Fruit fly (Drosophila melanogaster) whole organism, adult: Measurements from ENCODE around the gene CG15625.

ENCODE experiments used
- CG12768 ChIP-seq: fragments of 200-800 bp; sonication (Bioruptor generic); optimal IDR thresholded peaks from 2 replicates; lab custom pipeline; 2017; ENCODE audit warnings: missing biosample characterization, missing genetic modification characterization, mild to moderate bottlenecking, moderate library complexity, missing genetic modification reagents
- Hr96 ChIP-seq: fragments of 200-800 bp; sonication (Bioruptor generic); optimal IDR thresholded peaks from 2 replicates; lab custom pipeline; 2016; ENCODE audit warnings: missing biosample characterization, missing genetic modification characterization
- cnc ChIP-seq, 2 experiments: fragments of >200 bp; optimal IDR thresholded peaks; 2 replicates each; lab custom pipeline; 2017
- kay ChIP-seq: fragments of 200-800 bp; sonication (Bioruptor generic); peaks from one replicate; lab custom pipeline; 2016; ENCODE audit warnings: missing biosample characterization, missing genetic modification characterization, borderline replicate concordance
- ovo ChIP-seq: fragments of 200-800 bp; sonication (Bioruptor generic); optimal IDR thresholded peaks from 2 replicates; lab custom pipeline; 2016; ENCODE audit warnings: missing biosample characterization, missing genetic modification characterization
- toe ChIP-seq: fragments of 200-800 bp; sonication (Bioruptor generic); optimal IDR thresholded peaks from 2 replicates; lab custom pipeline; 2016; ENCODE audit warnings: missing biosample characterization, missing genetic modification characterization

- TF ChIP-seq toe (GFP tag; lab: Kevin White, UChicago) (no peak), CG12768 (GFP tag; lab: Kevin White, UChicago) (no peak), Hr96 (GFP tag; lab: Kevin White, UChicago) (no peak), cnc (optimal IDR thresholded peaks at IDR 0.05; lab: Kevin White, UChicago) (no peak), ovo (no peak), kay (GFP tag; lab: Kevin White, UChicago) (no peak)
Observed at dm6 chr2L:4903838-4904237, 14.0 kb downstream of the CG15625 start.
